Worm (Caenorhabditis elegans) whole organism, L4 larva: ENCODE measurements around the gene C03G5.14.

Source experiments
- ama-1 ChIP-seq: fragments of 150-350 bp; optimal IDR thresholded peaks from 2 replicates; lab custom pipeline; 2014; ENCODE audit warnings: inconsistent platforms, mixed read lengths
- ceh-44 ChIP-seq: fragments of 200-800 bp; sonication (Bioruptor generic); IDR thresholded peaks from 2 replicates; pipeline ENCODE4 v1.3.6; 2022; ENCODE audit warnings: missing genetic modification reagents, missing genetic modification characterization, missing compliant biosample characterization
- egl-43 ChIP-seq: fragments of 200-800 bp; sonication (Bioruptor generic); IDR thresholded peaks from 2 replicates; pipeline ENCODE4 v1.3.6; 2022; ENCODE audit warnings: missing genetic modification reagents, missing genetic modification characterization, missing compliant biosample characterization
- fkh-10 ChIP-seq: fragments of 150-350 bp; optimal IDR thresholded peaks from 2 replicates; lab custom pipeline; 2014; ENCODE audit warnings: missing biosample characterization, missing genetic modification reagents, missing genetic modification characterization
- fos-1 ChIP-seq: fragments of 150-350 bp; optimal IDR thresholded peaks from 2 replicates; lab custom pipeline; 2014; ENCODE audit warnings: missing biosample characterization, missing genetic modification characterization
- hlh-30 ChIP-seq: sonication (generic microtip); optimal IDR thresholded peaks from 2 replicates; lab custom pipeline; 2017; ENCODE audit warnings: antibody characterized with exemption, mild to moderate bottlenecking, missing genetic modification characterization, missing compliant biosample characterization; ENCODE audit not compliant: insufficient read depth
- lin-13 ChIP-seq: fragments of 150-350 bp; optimal IDR thresholded peaks from 2 replicates; lab custom pipeline; 2014; ENCODE audit warnings: missing biosample characterization, missing genetic modification reagents, missing genetic modification characterization
- lin-15B ChIP-seq: fragments of 150-350 bp; sonication (generic microtip); optimal IDR thresholded peaks from 3 replicates; lab custom pipeline; 2014; ENCODE audit warnings: missing biosample characterization, missing genetic modification characterization
- unc-62 ChIP-seq, 3 experiments: fragments of 150-350 bp in 1 of 3; sonication (generic microtip); optimal IDR thresholded peaks in 2 of 3; peaks in 1 of 3; 1 replicate in 1 of 3; 2 replicates in 2 of 3; lab custom pipeline; 2014 to 2017; ENCODE audit warnings: missing biosample characterization in 3 of 3, missing genetic modification characterization in 3 of 3, missing genetic modification reagents in 3 of 3, missing genotype in 1 of 3

ce11 chrX:8551687-8552327 is 30.1 kb downstream of the C03G5.14 start, which contains the start of gene dhhc-14:
- no peak for TF ChIP-seq egl-43
- TF ChIP-seq ceh-44 (GFP tag; lab: Robert Waterston, UW) = no peak
- no peak for TF ChIP-seq fos-1 (tag; lab: Kevin White, UChicago)
- TF ChIP-seq unc-62 (GFP tag; optimal IDR thresholded peaks at IDR 0.05 in 1 of 2; lab: Kevin White, UChicago) = peak in 1 of 2 experiments; percentile 24
- TF ChIP-seq unc-62 (tag; optimal IDR thresholded peaks at IDR 0.05; lab: Kevin White, UChicago) = no peak
- TF ChIP-seq ama-1 (lab: Kevin White, UChicago) = no peak
- TF ChIP-seq lin-13 (GFP tag; lab: Kevin White, UChicago) = no peak
- TF ChIP-seq lin-15B (tag; lab: Kevin White, UChicago) = no peak
- TF ChIP-seq fkh-10 (GFP tag; lab: Kevin White, UChicago) = peak; percentile 1
- TF ChIP-seq hlh-30 = peak; percentile 58
